Worm (Caenorhabditis elegans): ENCODE data around the gene unc-43.

The unc-43 gene

DNA sequence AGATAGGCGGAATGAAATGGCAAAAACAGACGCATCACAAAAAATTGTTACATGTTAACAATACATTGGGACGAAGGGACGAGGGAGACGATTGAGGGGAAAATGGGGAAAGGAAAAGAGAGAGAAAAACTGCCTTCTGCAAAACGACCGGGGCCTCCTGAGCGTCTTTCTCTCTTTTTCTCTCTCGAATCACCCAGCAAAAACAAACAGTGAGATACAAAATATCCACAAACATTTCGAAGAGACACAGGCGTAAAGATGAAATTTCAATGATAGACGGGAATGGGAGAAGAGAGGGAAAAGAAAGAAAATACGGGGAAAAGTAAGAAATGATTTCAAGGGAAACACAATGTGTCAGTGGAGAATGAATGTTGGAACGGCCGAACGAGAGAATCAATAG lies 4.0 kb downstream of the unc-43 start:
- peak; percentile 64 for TF ChIP-seq rnt-1 (tag; optimal IDR thresholded peaks at IDR 0.05)
- TF ChIP-seq ceh-82 (tag; optimal IDR thresholded peaks at IDR 0.05) = peak in 1 of 3 experiments; percentile 46
- TF ChIP-seq snu-23 (GFP tag; optimal IDR thresholded peaks at IDR 0.05) = peak; percentile 73
- no peak for TF ChIP-seq pax-3 (tag; optimal IDR thresholded peaks at IDR 0.05)
- no peak for TF ChIP-seq mab-9 (GFP tag; IDR thresholded peaks at IDR 0.05)
- peak in 2 of 3 experiments; percentile 32 for TF ChIP-seq dpl-1 (GFP tag; optimal IDR thresholded peaks at IDR 0.05)
- no peak for TF ChIP-seq nhr-19 (GFP tag; conservative IDR thresholded peaks at IDR 0.05)
- peak; percentile 18 for TF ChIP-seq ceh-8 (GFP tag; optimal IDR thresholded peaks at IDR 0.05)
- no peak for TF ChIP-seq hlh-4 (tag; optimal IDR thresholded peaks at IDR 0.05)
- peak; percentile 15 for TF ChIP-seq nhr-90 (tag; optimal IDR thresholded peaks at IDR 0.05; ENCODE audit: poor library complexity)
- peak in 1 of 2 experiments; percentile 39 for TF ChIP-seq mdl-1 (tag; optimal IDR thresholded peaks at IDR 0.05)
- peak; percentile 48 for TF ChIP-seq irx-1 (tag; optimal IDR thresholded peaks at IDR 0.05)
- TF ChIP-seq ces-1 (GFP tag; optimal IDR thresholded peaks at IDR 0.05) = no peak
- TF ChIP-seq nhr-237 (tag; optimal IDR thresholded peaks at IDR 0.05) = no peak
- TF ChIP-seq lir-3 (tag; optimal IDR thresholded peaks at IDR 0.05; ENCODE audit: poor library complexity) = peak; percentile 8
- TF ChIP-seq lin-13 (GFP tag; optimal IDR thresholded peaks at IDR 0.05) = no peak
- TF ChIP-seq blmp-1 (tag; optimal IDR thresholded peaks at IDR 0.05) = peak; percentile 93
- peak; percentile 85 for TF ChIP-seq mep-1 (tag; optimal IDR thresholded peaks at IDR 0.05)
- no peak for TF ChIP-seq egl-27 (tag; optimal IDR thresholded peaks at IDR 0.05)
- no peak for TF ChIP-seq isw-1 (GFP tag; IDR thresholded peaks at IDR 0.05)
- no peak for TF ChIP-seq ceh-90 (tag; optimal IDR thresholded peaks at IDR 0.05)
- TF ChIP-seq nhr-71 (tag; optimal IDR thresholded peaks at IDR 0.05) = peak; percentile 72
- TF ChIP-seq fkh-4 (tag; optimal IDR thresholded peaks at IDR 0.05; ENCODE audit: borderline replicate concordance) = no peak
- no peak for TF ChIP-seq hpl-2 (GFP tag; optimal IDR thresholded peaks at IDR 0.05)
- no peak for TF ChIP-seq elt-2 (tag; optimal IDR thresholded peaks at IDR 0.05)
- no peak for TF ChIP-seq unc-130 (tag; optimal IDR thresholded peaks at IDR 0.05)
- TF ChIP-seq lin-14 (GFP tag; optimal IDR thresholded peaks at IDR 0.05) = peak; percentile 90
- TF ChIP-seq fkh-8 (tag; optimal IDR thresholded peaks at IDR 0.05) = no peak
- TF ChIP-seq efl-1 (optimal IDR thresholded peaks at IDR 0.05) = peak; percentile 43 to 49
- peak in 1 of 2 experiments; percentile 88 for TF ChIP-seq efl-1 (GFP tag; optimal IDR thresholded peaks at IDR 0.05 in 1 of 2)
- TF ChIP-seq elt-3 (tag; optimal IDR thresholded peaks at IDR 0.05) = peak in 1 of 6 experiments; percentile 79
- TF ChIP-seq fos-1 (tag; optimal IDR thresholded peaks at IDR 0.05) = peak; percentile 41
- peak; percentile 4 for TF ChIP-seq jun-1 (tag; optimal IDR thresholded peaks at IDR 0.05)
- peak; percentile 54 for TF ChIP-seq skn-1 (tag; optimal IDR thresholded peaks at IDR 0.05)
- TF ChIP-seq snpc-4 (tag; optimal IDR thresholded peaks at IDR 0.05) = peak; percentile 21
- peak; percentile 42 for TF ChIP-seq swsn-7 (tag; optimal IDR thresholded peaks at IDR 0.05)
- peak; percentile 34 for TF ChIP-seq nhr-47 (tag; optimal IDR thresholded peaks at IDR 0.05)
- peak; percentile 67 for TF ChIP-seq nhr-77 (tag; optimal IDR thresholded peaks at IDR 0.05)
- TF ChIP-seq ceh-63 (GFP tag; optimal IDR thresholded peaks at IDR 0.05) = no peak
- TF ChIP-seq lin-15B (tag; optimal IDR thresholded peaks at IDR 0.05) = no peak
- peak; percentile 40 for TF ChIP-seq tbx-2 (tag; optimal IDR thresholded peaks at IDR 0.05)
- peak; percentile 30 to 54 for TF ChIP-seq lin-35 (GFP tag; optimal IDR thresholded peaks at IDR 0.05)
- TF ChIP-seq nhr-20 (tag; optimal IDR thresholded peaks at IDR 0.05) = peak; percentile 66
- peak; percentile 12 to 75 for TF ChIP-seq lsy-2 (tag; optimal IDR thresholded peaks at IDR 0.05)
- no peak for TF ChIP-seq xbp-1 (tag; optimal IDR thresholded peaks at IDR 0.05)
- no peak for TF ChIP-seq C34B4.2 (tag; optimal IDR thresholded peaks at IDR 0.05)
- peak; percentile 39 for TF ChIP-seq nhr-85 (tag)
- no peak for TF ChIP-seq aha-1 (tag; optimal IDR thresholded peaks at IDR 0.05)
- no peak for TF ChIP-seq zip-4 (GFP tag; optimal IDR thresholded peaks at IDR 0.05)
